Fruit fly (Drosophila melanogaster): ENCODE data around the gene PGRP-LC.

DNA sequence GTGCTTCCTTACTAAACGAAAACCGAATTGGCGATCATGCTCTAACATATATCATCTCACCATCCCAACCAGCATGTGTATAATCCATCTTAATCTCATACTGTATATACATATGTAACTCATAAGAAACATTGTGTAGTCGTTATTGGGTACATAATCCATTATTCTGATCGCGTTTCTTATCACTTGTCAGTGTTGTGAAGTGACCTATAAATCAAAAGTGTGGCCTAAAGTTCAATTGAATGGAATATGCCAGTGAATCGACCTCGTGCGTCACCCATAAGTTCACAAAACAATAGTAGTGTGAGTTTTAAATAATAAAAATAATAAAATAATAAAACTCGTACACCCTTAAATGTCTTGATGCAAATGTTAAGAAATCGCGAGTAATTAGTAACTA lies 6.5 kb downstream of the PGRP-LC start:
- no peak for TF ChIP-seq usp (GFP tag; optimal IDR thresholded peaks at IDR 0.05)
- no peak for TF ChIP-seq Dll (optimal IDR thresholded peaks at IDR 0.05)
- no peak for TF ChIP-seq psq (optimal IDR thresholded peaks at IDR 0.05)

Measured in whole organism.